Fruit fly (Drosophila melanogaster) whole organism, embryonic: ENCODE results near the gene mRpL14.
A peak's percentile ranks its signal among the peaks of the same experiment; 100 is the strongest.

Source experiments
- Aef1 ChIP-seq: fragments of 200-800 bp; sonication (Bioruptor generic); IDR thresholded peaks from 3 replicates; pipeline ENCODE4 v1.3.6; 2022; ENCODE audit warnings: missing biosample characterization, missing genetic modification characterization
- CG11504 ChIP-seq: fragments of 200-800 bp; sonication (Bioruptor generic); optimal IDR thresholded peaks from 3 replicates; lab custom pipeline; 2019; ENCODE audit warnings: missing biosample characterization, mild to moderate bottlenecking, missing genetic modification characterization, moderate library complexity
- CG12219 ChIP-seq: fragments of 200-800 bp; sonication (Bioruptor generic); optimal IDR thresholded peaks from 3 replicates; lab custom pipeline; 2018; ENCODE audit warnings: missing biosample characterization, mild to moderate bottlenecking, missing genetic modification characterization
- CG12236 ChIP-seq: fragments of 200-800 bp; sonication (Bioruptor generic); optimal IDR thresholded peaks from 2 replicates; lab custom pipeline; 2016; ENCODE audit warnings: missing biosample characterization, missing genetic modification characterization
- CG13424 ChIP-seq: fragments of 200-800 bp; sonication (Bioruptor generic); optimal IDR thresholded peaks from 2 replicates; lab custom pipeline; 2019; ENCODE audit warnings: missing biosample characterization, mild to moderate bottlenecking, missing genetic modification characterization, moderate library complexity
- CG13894 ChIP-seq: fragments of 200-800 bp; sonication (Bioruptor generic); optimal IDR thresholded peaks from 3 replicates; lab custom pipeline; 2018; ENCODE audit warnings: missing biosample characterization, mild to moderate bottlenecking, missing genetic modification characterization, moderate library complexity
- CG14965 ChIP-seq: fragments of 200-800 bp; sonication (Bioruptor generic); optimal IDR thresholded peaks from 2 replicates; lab custom pipeline; 2016; ENCODE audit warnings: missing biosample characterization, missing genetic modification characterization, borderline replicate concordance
- CG15601 ChIP-seq: fragments of 200-800 bp; sonication (Bioruptor generic); optimal IDR thresholded peaks from 3 replicates; lab custom pipeline; 2019; ENCODE audit warnings: missing biosample characterization, mild to moderate bottlenecking, missing genetic modification characterization, moderate library complexity
- CG1647 ChIP-seq: fragments of 200-800 bp; sonication (Bioruptor generic); optimal IDR thresholded peaks from 3 replicates; lab custom pipeline; 2016; ENCODE audit warnings: missing biosample characterization, missing genetic modification characterization
- CG2678 ChIP-seq: fragments of 200-800 bp; sonication (Bioruptor generic); optimal IDR thresholded peaks from 3 replicates; lab custom pipeline; 2019; ENCODE audit warnings: missing biosample characterization, mild to moderate bottlenecking, missing genetic modification characterization, moderate library complexity
- CG31224 ChIP-seq: fragments of 200-800 bp; sonication (Bioruptor generic); IDR thresholded peaks from 2 replicates; pipeline ENCODE4 v1.3.6; 2022; ENCODE audit warnings: missing biosample characterization, missing genetic modification characterization
- CG4820 ChIP-seq: fragments of 200-800 bp; sonication (Bioruptor generic); optimal IDR thresholded peaks from 3 replicates; lab custom pipeline; 2016; ENCODE audit warnings: missing biosample characterization, missing genetic modification characterization
- CG7357 ChIP-seq: fragments of 200-800 bp; sonication (Bioruptor generic); IDR thresholded peaks from 3 replicates; pipeline ENCODE4 v1.3.6; 2022; ENCODE audit warnings: missing biosample characterization, missing genetic modification characterization
- CG7928 ChIP-seq: fragments of 200-800 bp; sonication (Bioruptor generic); optimal IDR thresholded peaks from 2 replicates; lab custom pipeline; 2017; ENCODE audit warnings: missing biosample characterization, mild to moderate bottlenecking, missing genetic modification characterization
- CHES-1-like ChIP-seq: fragments of 200-800 bp; sonication (Bioruptor generic); optimal IDR thresholded peaks from 2 replicates; lab custom pipeline; 2016; ENCODE audit warnings: missing biosample characterization, missing genetic modification characterization
- CTCF ChIP-seq: fragments of 200-800 bp; sonication (Bioruptor generic); optimal IDR thresholded peaks from 2 replicates; lab custom pipeline; 2017; ENCODE audit warnings: missing biosample characterization, mild to moderate bottlenecking, missing genetic modification characterization, moderate library complexity
- CoRest ChIP-seq: fragments of 200-800 bp; sonication (Bioruptor generic); optimal IDR thresholded peaks from 3 replicates; lab custom pipeline; 2018; ENCODE audit warnings: missing biosample characterization, mild to moderate bottlenecking, missing genetic modification characterization, moderate library complexity
- Dbx ChIP-seq: fragments of 200-800 bp; sonication (Bioruptor generic); IDR thresholded peaks from 3 replicates; pipeline ENCODE4 v1.3.6; 2022; ENCODE audit warnings: missing biosample characterization, missing genetic modification characterization
- GATAe ChIP-seq: fragments of 200-800 bp; sonication (Bioruptor generic); conservative IDR thresholded peaks from 2 replicates; pipeline ENCODE4 v1.3.6; 2022; ENCODE audit warnings: missing biosample characterization, missing genetic modification characterization
- H15 ChIP-seq: fragments of 200-800 bp; sonication (Bioruptor generic); IDR thresholded peaks from 3 replicates; pipeline ENCODE4 v1.3.6; 2022; ENCODE audit warnings: missing biosample characterization, missing genetic modification characterization
- Hand ChIP-seq: fragments of 200-800 bp; sonication (Bioruptor generic); optimal IDR thresholded peaks from 2 replicates; lab custom pipeline; 2017; ENCODE audit warnings: mild to moderate bottlenecking, missing biosample characterization, missing genetic modification reagents, missing genetic modification characterization
- Jarid2 ChIP-seq: fragments of 200-800 bp; sonication (Bioruptor generic); optimal IDR thresholded peaks from 3 replicates; lab custom pipeline; 2017; ENCODE audit warnings: mild to moderate bottlenecking, missing biosample characterization, missing genetic modification reagents, missing genetic modification characterization
- NC2β ChIP-seq: fragments of 200-800 bp; sonication (Bioruptor generic); optimal IDR thresholded peaks from 2 replicates; lab custom pipeline; 2016; ENCODE audit warnings: missing biosample characterization, missing genetic modification characterization
- PHDP ChIP-seq: fragments of 200-800 bp; sonication (Bioruptor generic); optimal IDR thresholded peaks from 3 replicates; lab custom pipeline; 2018; ENCODE audit warnings: missing biosample characterization, mild to moderate bottlenecking, missing genetic modification characterization, moderate library complexity
- Stat92E ChIP-seq, 3 experiments: fragments of >200 bp in 2 of 3; fragments of 200-800 bp in 1 of 3; sonication (Bioruptor generic) in 1 of 3; optimal IDR thresholded peaks; 2 replicates each; lab custom pipeline; 2017 to 2019; ENCODE audit warnings: missing biosample characterization in 3 of 3, missing genetic modification characterization in 3 of 3, mild to moderate bottlenecking in 1 of 3, moderate library complexity in 1 of 3
- Trl ChIP-seq, 3 experiments: fragments of >200 bp in 2 of 3; fragments of 200-800 bp in 1 of 3; sonication (Bioruptor generic) in 1 of 3; optimal IDR thresholded peaks; 2 replicates in 1 of 3; 3 replicates in 2 of 3; lab custom pipeline; 2016 to 2017; ENCODE audit warnings: missing biosample characterization in 1 of 3, missing genetic modification characterization in 1 of 3
- YL-1 ChIP-seq: fragments of 200-800 bp; sonication (Bioruptor generic); optimal IDR thresholded peaks from 3 replicates; lab custom pipeline; 2017; ENCODE audit warnings: missing biosample characterization, mild to moderate bottlenecking, missing genetic modification characterization
- bigmax ChIP-seq: fragments of 200-800 bp; sonication (Bioruptor generic); optimal IDR thresholded peaks from 2 replicates; lab custom pipeline; 2018; ENCODE audit warnings: missing biosample characterization, mild to moderate bottlenecking, missing genetic modification characterization
- bowl ChIP-seq: fragments of 200-800 bp; sonication (Bioruptor generic); IDR thresholded peaks from 2 replicates; pipeline ENCODE4 v1.3.6; 2022; ENCODE audit warnings: missing biosample characterization, missing genetic modification characterization
- crp ChIP-seq, 2 experiments: fragments of 200-800 bp; sonication (Bioruptor generic); optimal IDR thresholded peaks; 2 replicates in 1 of 2; 3 replicates in 1 of 2; lab custom pipeline; 2017; ENCODE audit warnings: missing biosample characterization in 2 of 2, missing genetic modification characterization in 2 of 2, mild to moderate bottlenecking in 1 of 2, moderate library complexity in 1 of 2
- dan ChIP-seq: fragments of 200-800 bp; sonication (Bioruptor generic); IDR thresholded peaks from 2 replicates; pipeline ENCODE4 v1.3.6; 2022; ENCODE audit warnings: missing biosample characterization, missing genetic modification characterization
- ems ChIP-seq: fragments of 200-800 bp; sonication (Bioruptor generic); optimal IDR thresholded peaks from 3 replicates; lab custom pipeline; 2016; ENCODE audit warnings: missing biosample characterization, missing genetic modification characterization
- ewg ChIP-seq: fragments of 200-800 bp; sonication (Bioruptor generic); optimal IDR thresholded peaks from 3 replicates; lab custom pipeline; 2017; ENCODE audit warnings: mild to moderate bottlenecking, missing biosample characterization, missing genetic modification reagents, missing genetic modification characterization
- fru ChIP-seq: fragments of >200 bp; optimal IDR thresholded peaks from 2 replicates; lab custom pipeline; 2017
- ind ChIP-seq: fragments of 200-800 bp; sonication (Bioruptor generic); optimal IDR thresholded peaks from 3 replicates; lab custom pipeline; 2016; ENCODE audit warnings: missing biosample characterization, missing genetic modification characterization
- kni ChIP-seq: fragments of 200-800 bp; sonication (Bioruptor generic); optimal IDR thresholded peaks from 3 replicates; lab custom pipeline; 2017; ENCODE audit warnings: mild to moderate bottlenecking, missing biosample characterization, missing genetic modification reagents, missing genetic modification characterization
- lbe ChIP-seq: fragments of 200-800 bp; sonication (Bioruptor generic); optimal IDR thresholded peaks from 2 replicates; lab custom pipeline; 2016; ENCODE audit warnings: missing biosample characterization, mild to moderate bottlenecking, missing genetic modification characterization
- lov ChIP-seq, 2 experiments: fragments of 200-800 bp in 1 of 2; fragments of >200 bp in 1 of 2; sonication (Bioruptor generic) in 1 of 2; IDR thresholded peaks in 1 of 2; optimal IDR thresholded peaks in 1 of 2; 2 replicates in 1 of 2; 3 replicates in 1 of 2; pipeline versions ENCODE4 v1.3.6 to Lab custom; 2017 to 2022; ENCODE audit warnings: missing biosample characterization in 1 of 2, missing genetic modification characterization in 1 of 2
- nmo ChIP-seq: fragments of 200-800 bp; sonication (Bioruptor generic); optimal IDR thresholded peaks from 2 replicates; lab custom pipeline; 2018; ENCODE audit warnings: missing biosample characterization, mild to moderate bottlenecking, missing genetic modification characterization, moderate library complexity
- peb ChIP-seq: fragments of 200-800 bp; sonication (Bioruptor generic); IDR thresholded peaks from 2 replicates; pipeline ENCODE4 v1.3.6; 2022; ENCODE audit warnings: missing biosample characterization, missing genetic modification characterization
- row ChIP-seq: fragments of 200-800 bp; sonication (Bioruptor generic); IDR thresholded peaks from 3 replicates; pipeline ENCODE4 v1.3.6; 2022; ENCODE audit warnings: missing biosample characterization, missing genetic modification characterization
- sisA ChIP-seq: fragments of 200-800 bp; sonication (Bioruptor generic); IDR thresholded peaks from 2 replicates; pipeline ENCODE4 v1.3.6; 2022; ENCODE audit warnings: missing biosample characterization, missing genetic modification characterization
- sna ChIP-seq: fragments of 200-800 bp; sonication (Bioruptor generic); IDR thresholded peaks from 2 replicates; pipeline ENCODE4 v1.3.6; 2022; ENCODE audit warnings: missing biosample characterization, missing genetic modification characterization; ENCODE audit not compliant: partially characterized antibody
- sqz ChIP-seq: fragments of 200-800 bp; sonication (Bioruptor generic); optimal IDR thresholded peaks from 3 replicates; lab custom pipeline; 2018; ENCODE audit warnings: missing biosample characterization, mild to moderate bottlenecking, missing genetic modification characterization
- stwl ChIP-seq: fragments of 200-800 bp; sonication (Bioruptor generic); optimal IDR thresholded peaks from 3 replicates; lab custom pipeline; 2018; ENCODE audit warnings: missing biosample characterization, mild to moderate bottlenecking, missing genetic modification characterization, moderate library complexity
- tna ChIP-seq: fragments of 200-800 bp; sonication (Bioruptor generic); IDR thresholded peaks from 2 replicates; pipeline ENCODE4 v1.3.6; 2022; ENCODE audit warnings: missing biosample characterization, missing genetic modification characterization; ENCODE audit not compliant: partially characterized antibody
- twi ChIP-seq: fragments of 200-800 bp; optimal IDR thresholded peaks from 2 replicates; lab custom pipeline; 2019; ENCODE audit warnings: missing biosample characterization, mild to moderate bottlenecking, missing genetic modification characterization, moderate library complexity
- zen2 ChIP-seq: fragments of 200-800 bp; sonication (Bioruptor generic); IDR thresholded peaks from 3 replicates; pipeline ENCODE4 v1.3.6; 2022; ENCODE audit warnings: missing biosample characterization, missing genetic modification characterization; ENCODE audit not compliant: partially characterized antibody

Gene mRpL14

dm6 chrX:2298708-2299370 is 45.6 kb downstream of the mRpL14 start (continued):
- TF ChIP-seq Aef1 (GFP tag; lab: Robert Waterston, UW) (peak; percentile 52; the same call in 2 of the 3 replicates), tna (GFP tag; lab: Robert Waterston, UW) (no peak), PHDP (tag; lab: Kevin White, UChicago) (peak; percentile 80), YL-1 (GFP tag; lab: Kevin White, UChicago) (peak; percentile 5), CG13424 (peak; percentile 80), CG11504 (tag; lab: Kevin White, UChicago) (peak; percentile 78), CG12236 (GFP tag; lab: Kevin White, UChicago) (peak; percentile 78), dan (no peak), bowl (GFP tag; lab: Robert Waterston, UW) (no peak), stwl (tag; lab: Kevin White, UChicago) (peak; percentile 45), CG13894 (tag; lab: Kevin White, UChicago) (no peak), nmo (GFP tag; lab: Kevin White, UChicago) (peak; percentile 88), Jarid2 (GFP tag; lab: Kevin White, UChicago) (peak; percentile 40), crp (GFP tag; optimal IDR thresholded peaks at IDR 0.05; lab: Kevin White, UChicago) (peak in 1 of 2 experiments; percentile 26), CoRest (tag; lab: Kevin White, UChicago) (peak; percentile 76), CG31224 (GFP tag; lab: Robert Waterston, UW) (no peak), sqz (GFP tag; lab: Kevin White, UChicago) (peak; percentile 52), ewg (GFP tag; lab: Kevin White, UChicago) (peak; percentile 78), CHES-1-like (GFP tag; lab: Kevin White, UChicago) (peak; percentile 43), Stat92E (GFP tag; optimal IDR thresholded peaks at IDR 0.05; lab: Kevin White, UChicago) (peak in 1 of 3 experiments; percentile 91), bigmax (GFP tag; lab: Kevin White, UChicago) (no peak), row (peak; percentile 90), lov (optimal IDR thresholded peaks at IDR 0.05; lab: Kevin White, UChicago) (no peak), lov (GFP tag; IDR thresholded peaks at IDR 0.05; lab: Robert Waterston, UW) (peak; percentile 91), CG14965 (GFP tag; lab: Kevin White, UChicago) (no peak), sna (GFP tag; lab: Robert Waterston, UW) (no peak), CG2678 (tag; lab: Kevin White, UChicago) (peak; percentile 74), CG12219 (GFP tag; lab: Kevin White, UChicago) (peak; percentile 87), Dbx (GFP tag; lab: Robert Waterston, UW) (no peak), NC2β (GFP tag; lab: Kevin White, UChicago) (peak; percentile 84), CG7357 (no peak), CG4820 (GFP tag; lab: Kevin White, UChicago) (peak; percentile 100), Hand (GFP tag; lab: Kevin White, UChicago) (no peak), kni (GFP tag; lab: Kevin White, UChicago) (peak; percentile 55), CG7928 (GFP tag; lab: Kevin White, UChicago) (no peak), peb (peak; percentile 55; the same call in 1 of the 2 replicates), ind (GFP tag; lab: Kevin White, UChicago) (peak; percentile 65), GATAe (no peak), CG15601 (peak; percentile 88), twi (tag; lab: Kevin White, UChicago) (peak; percentile 78), H15 (GFP tag; lab: Robert Waterston, UW) (peak; percentile 73; the same call in 2 of the 3 replicates), CG1647 (GFP tag; lab: Kevin White, UChicago) (peak; percentile 37), fru (lab: Kevin White, UChicago) (no peak), CTCF (GFP tag; lab: Kevin White, UChicago) (peak; percentile 4), lbe (GFP tag; lab: Kevin White, UChicago) (peak; percentile 91), sisA (peak; percentile 67), Trl (optimal IDR thresholded peaks at IDR 0.05; lab: Kevin White, UChicago) (no peak), Trl (GFP tag; optimal IDR thresholded peaks at IDR 0.05; lab: Kevin White, UChicago) (peak; percentile 85), ems (GFP tag; lab: Kevin White, UChicago) (peak; percentile 72), zen2 (GFP tag; lab: Robert Waterston, UW) (no peak)
